Fruit fly (Drosophila melanogaster) whole organism: ENCODE data around the gene CG33510.

Experiments
- CG8478 ChIP-seq: fragments of >200 bp; optimal IDR thresholded peaks from 2 replicates; lab custom pipeline; 2018; ENCODE audit warnings: inconsistent platforms
- Dll ChIP-seq: fragments of >200 bp; optimal IDR thresholded peaks from 2 replicates; lab custom pipeline; 2017
- EcR ChIP-seq, 2 experiments: fragments of >200 bp; optimal IDR thresholded peaks; 2 replicates each; lab custom pipeline; 2017; ENCODE audit warnings: missing biosample characterization in 2 of 2, missing genetic modification characterization in 2 of 2, missing genetic modification reagents in 2 of 2
- pan ChIP-seq: fragments of >200 bp; optimal IDR thresholded peaks from 2 replicates; lab custom pipeline; 2017
- psq ChIP-seq: fragments of >200 bp; optimal IDR thresholded peaks from 2 replicates; lab custom pipeline; 2017

- TF ChIP-seq psq (lab: Kevin White, UChicago) = no peak
- TF ChIP-seq pan = no peak
- TF ChIP-seq CG8478 (lab: Kevin White, UChicago) = no peak
- TF ChIP-seq EcR (GFP tag; optimal IDR thresholded peaks at IDR 0.05; lab: Kevin White, UChicago) = no peak
- no peak for TF ChIP-seq Dll (lab: Kevin White, UChicago)
These were observed 49.7 kb downstream of the CG33510 start for dm6 chr2L:21034388-21034787.
